Worm (Caenorhabditis elegans) whole organism, young adult: ENCODE results near the gene M03C11.3.
"Not testable (repeated sequence)": the region's sequence is repeated elsewhere in the genome, so short reads cannot be mapped to it uniquely, and the experiment has no call there.

Experiments used
- C06A6.2 ChIP-seq: fragments of 200-800 bp; sonication (Bioruptor generic); conservative IDR thresholded peaks from 2 replicates; pipeline ENCODE4 v1.3.6; 2022; ENCODE audit warnings: missing genetic modification characterization, missing compliant biosample characterization
- D2030.7 ChIP-seq: fragments of 200-800 bp; sonication (Bioruptor generic); IDR thresholded peaks from 2 replicates; pipeline ENCODE4 v1.3.6; 2022; ENCODE audit warnings: missing genetic modification reagents, missing genetic modification characterization, missing compliant biosample characterization
- F22D6.2 ChIP-seq: sonication (generic microtip); optimal IDR thresholded peaks from 2 replicates; lab custom pipeline; 2016; ENCODE audit warnings: mild to moderate bottlenecking, missing genetic modification characterization, missing compliant biosample characterization
- F33H1.4 ChIP-seq: fragments of 200-800 bp; sonication (Bioruptor generic); IDR thresholded peaks from 2 replicates; pipeline ENCODE4 v1.3.6; 2022; ENCODE audit warnings: missing genetic modification reagents, missing genetic modification characterization, missing compliant biosample characterization
- F37B4.10 ChIP-seq: fragments of 200-800 bp; sonication (Bioruptor generic); IDR thresholded peaks from 2 replicates; pipeline ENCODE4 v1.3.6; 2022; ENCODE audit warnings: missing genetic modification characterization, missing compliant biosample characterization
- K12H6.12 ChIP-seq: fragments of 200-800 bp; sonication (Bioruptor generic); optimal IDR thresholded peaks from 2 replicates; lab custom pipeline; 2018; ENCODE audit warnings: mild to moderate bottlenecking, missing genetic modification characterization, missing compliant biosample characterization
- T26A5.8 ChIP-seq: sonication (generic microtip); optimal IDR thresholded peaks from 2 replicates; lab custom pipeline; 2016; ENCODE audit warnings: missing genetic modification characterization, missing compliant biosample characterization
- Y53G8AR.9 ChIP-seq: fragments of 200-800 bp; sonication (Bioruptor generic); conservative IDR thresholded peaks from 2 replicates; pipeline ENCODE4 v1.3.6; 2022; ENCODE audit warnings: missing genetic modification reagents, missing genetic modification characterization, missing compliant biosample characterization
- akir-1 ChIP-seq: fragments of 200-800 bp; sonication (Bioruptor generic); optimal IDR thresholded peaks from 2 replicates; lab custom pipeline; 2018; ENCODE audit warnings: mild to moderate bottlenecking, missing genetic modification characterization, moderate library complexity, missing compliant biosample characterization
- aptf-3 ChIP-seq: fragments of 200-800 bp; sonication (Bioruptor generic); IDR thresholded peaks from 2 replicates; pipeline ENCODE4 v1.3.6; 2022; ENCODE audit warnings: missing genetic modification characterization, missing compliant biosample characterization
- attf-5 ChIP-seq: fragments of 200-800 bp; sonication (Bioruptor generic); optimal IDR thresholded peaks from 2 replicates; lab custom pipeline; 2018; ENCODE audit warnings: mild to moderate bottlenecking, missing genetic modification characterization, missing compliant biosample characterization
- bed-2 ChIP-seq: fragments of 200-800 bp; sonication (Bioruptor generic); IDR thresholded peaks from 2 replicates; pipeline ENCODE4 v1.3.6; 2022; ENCODE audit warnings: missing genetic modification reagents, missing genetic modification characterization, missing compliant biosample characterization
- ceh-27 ChIP-seq: fragments of 200-800 bp; sonication (Bioruptor generic); optimal IDR thresholded peaks from 2 replicates; lab custom pipeline; 2018; ENCODE audit warnings: mild to moderate bottlenecking, missing genetic modification characterization, moderate library complexity, missing compliant biosample characterization
- ceh-58 ChIP-seq: fragments of 200-800 bp; sonication (Bioruptor generic); IDR thresholded peaks from 2 replicates; pipeline ENCODE4 v1.3.6; 2022; ENCODE audit warnings: missing genetic modification characterization, missing compliant biosample characterization
- chd-7 ChIP-seq: sonication (generic microtip); optimal IDR thresholded peaks from 2 replicates; lab custom pipeline; 2016; ENCODE audit warnings: mild to moderate bottlenecking, missing genetic modification characterization, moderate library complexity, missing compliant biosample characterization
- dox-1 ChIP-seq: fragments of 200-800 bp; sonication (Bioruptor generic); IDR thresholded peaks from 2 replicates; pipeline ENCODE4 v1.3.6; 2022; ENCODE audit warnings: missing genetic modification reagents, missing genetic modification characterization, missing compliant biosample characterization
- efl-1 ChIP-seq: fragments of 150-350 bp; optimal IDR thresholded peaks from 2 replicates; lab custom pipeline; 2014; ENCODE audit warnings: missing biosample characterization, missing genetic modification reagents, missing genetic modification characterization
- egl-44 ChIP-seq: fragments of 200-800 bp; sonication (Bioruptor generic); IDR thresholded peaks from 2 replicates; pipeline ENCODE4 v1.3.6; 2022; ENCODE audit warnings: missing genetic modification reagents, missing genetic modification characterization, missing compliant biosample characterization
- hrde-1 ChIP-seq: sonication (generic microtip); optimal IDR thresholded peaks from 2 replicates; lab custom pipeline; 2016; ENCODE audit warnings: missing genetic modification characterization, mild to moderate bottlenecking, missing compliant biosample characterization, moderate library complexity, missing genotype, missing genetic modification reagents, borderline replicate concordance
- lin-54 ChIP-seq: fragments of 200-800 bp; sonication (Bioruptor generic); optimal IDR thresholded peaks from 2 replicates; lab custom pipeline; 2018; ENCODE audit warnings: mild to moderate bottlenecking, missing genetic modification characterization, missing compliant biosample characterization
- lir-1 ChIP-seq: fragments of 200-800 bp; sonication (Bioruptor generic); conservative IDR thresholded peaks from 2 replicates; pipeline ENCODE4 v1.3.6; 2022; ENCODE audit warnings: missing genetic modification reagents, missing genetic modification characterization, missing compliant biosample characterization
- lsl-1 ChIP-seq: fragments of 200-800 bp; sonication (Bioruptor generic); optimal IDR thresholded peaks from 2 replicates; lab custom pipeline; 2018; ENCODE audit warnings: mild to moderate bottlenecking, missing genetic modification characterization, moderate library complexity, missing compliant biosample characterization
- madf-10 ChIP-seq: sonication (generic microtip); optimal IDR thresholded peaks from 2 replicates; lab custom pipeline; 2016; ENCODE audit warnings: mild to moderate bottlenecking, missing genetic modification characterization, missing compliant biosample characterization
- madf-6 ChIP-seq: fragments of 200-800 bp; sonication (Bioruptor generic); IDR thresholded peaks from 2 replicates; pipeline ENCODE4 v1.3.6; 2022; ENCODE audit warnings: missing genetic modification reagents, missing genetic modification characterization, missing compliant biosample characterization
- madf-8 ChIP-seq: fragments of 200-800 bp; sonication (Bioruptor generic); conservative IDR thresholded peaks from 2 replicates; pipeline ENCODE4 v1.3.6; 2022; ENCODE audit warnings: missing genetic modification reagents, missing genetic modification characterization, missing compliant biosample characterization
- nhr-27 ChIP-seq: fragments of 200-800 bp; sonication (Bioruptor generic); optimal IDR thresholded peaks from 2 replicates; lab custom pipeline; 2018; ENCODE audit warnings: mild to moderate bottlenecking, missing genetic modification characterization, moderate library complexity, missing compliant biosample characterization
- pbrm-1 ChIP-seq: fragments of 200-800 bp; sonication (Bioruptor generic); IDR thresholded peaks from 2 replicates; pipeline ENCODE4 v1.3.6; 2022; ENCODE audit warnings: missing genetic modification reagents, missing genetic modification characterization, missing compliant biosample characterization
- rcor-1 ChIP-seq: fragments of 200-800 bp; sonication (Bioruptor generic); IDR thresholded peaks from 2 replicates; pipeline ENCODE4 v1.3.6; 2022; ENCODE audit warnings: missing genetic modification reagents, missing genetic modification characterization, missing compliant biosample characterization
- rpc-1 ChIP-seq, 2 experiments: fragments of 150-350 bp in 1 of 2; sonication (generic microtip) in 1 of 2; optimal IDR thresholded peaks; 2 replicates each; lab custom pipeline; 2014 to 2018; ENCODE audit warnings: missing biosample characterization in 1 of 2, missing genetic modification characterization in 1 of 2, missing genetic modification reagents in 1 of 2, missing genotype in 1 of 2
- snpc-4 ChIP-seq, 5 experiments: fragments of 150-350 bp in 1 of 5; sonication (generic microtip) in 4 of 5; optimal IDR thresholded peaks; 2 replicates each; lab custom pipeline; 2014 to 2018; ENCODE audit warnings: missing genetic modification characterization in 5 of 5, missing biosample characterization in 3 of 5, antibody characterized with exemption in 2 of 5, mild to moderate bottlenecking in 2 of 5, missing compliant biosample characterization in 2 of 5, missing genotype in 2 of 5, moderate library complexity in 2 of 5, missing genetic modification reagents in 1 of 5
- sptf-2 ChIP-seq: fragments of 200-800 bp; sonication (Bioruptor generic); optimal IDR thresholded peaks from 2 replicates; lab custom pipeline; 2018; ENCODE audit warnings: mild to moderate bottlenecking, missing genetic modification characterization, missing compliant biosample characterization
- tbp1 ChIP-seq: fragments of 200-800 bp; sonication (Bioruptor generic); optimal IDR thresholded peaks from 2 replicates; lab custom pipeline; 2018; ENCODE audit warnings: mild to moderate bottlenecking, missing genetic modification characterization, missing compliant biosample characterization
- xnd-1 ChIP-seq: sonication (generic microtip); optimal IDR thresholded peaks from 2 replicates; lab custom pipeline; 2016; ENCODE audit warnings: missing genotype, missing genetic modification reagents, missing genetic modification characterization, missing compliant biosample characterization
- zfh-2 ChIP-seq: fragments of 200-800 bp; sonication (Bioruptor generic); conservative IDR thresholded peaks from 2 replicates; pipeline ENCODE4 v1.3.6; 2022; ENCODE audit warnings: missing genetic modification reagents, missing genetic modification characterization, missing compliant biosample characterization
- zim-3 ChIP-seq: sonication (generic microtip); optimal IDR thresholded peaks from 2 replicates; lab custom pipeline; 2017; ENCODE audit warnings: mild to moderate bottlenecking, missing genetic modification characterization, moderate library complexity, missing compliant biosample characterization
- ztf-25 ChIP-seq: fragments of 200-800 bp; sonication (Bioruptor generic); IDR thresholded peaks from 2 replicates; pipeline ENCODE4 v1.3.6; 2022; ENCODE audit warnings: missing genetic modification reagents, missing genetic modification characterization, missing compliant biosample characterization
- ztf-6 ChIP-seq: fragments of 200-800 bp; sonication (Bioruptor generic); IDR thresholded peaks from 2 replicates; pipeline ENCODE4 v1.3.6; 2022; ENCODE audit warnings: missing genetic modification reagents, missing genetic modification characterization, missing compliant biosample characterization

M03C11.3 gene

ce11 chrIII:10435938-10436842 is 31.3 kb downstream of the M03C11.3 start, which contains the start of the genes smrd-1 and enu-3.1 (continued):
- TF ChIP-seq pbrm-1 (GFP tag; lab: Robert Waterston, UW) (peak; percentile 75; the same call in 1 of the 2 replicates), madf-10 (tag; lab: Kevin White, UChicago) (peak; percentile 41), snpc-4 (tag; optimal IDR thresholded peaks at IDR 0.05; lab: Kevin White, UChicago) (peak in 2 of 4 experiments; percentile 33 to 42), Y53G8AR.9 (GFP tag; lab: Robert Waterston, UW) (peak; percentile 51; the same call in 1 of the 2 replicates), tbp1 (GFP tag; lab: Kevin White, UChicago) (peak; percentile 28), zfh-2 (peak; percentile 48; the same call in 1 of the 2 replicates)
- not testable (repeated sequence) for TF ChIP-seq snpc-4 (GFP tag; optimal IDR thresholded peaks at IDR 0.05; lab: Kevin White, UChicago)

- not testable (repeated sequence) for TF ChIP-seq chd-7 (tag; lab: Kevin White, UChicago); C06A6.2 (GFP tag; lab: Robert Waterston, UW); madf-6
Observed at ce11 chrIII:10438780-10439179, 33.9 kb downstream of the M03C11.3 start, which contains the start of gene H04D03.6. H04D03.6 (minus strand) TSS chrIII:10438880.

ce11 chrIII:10442355-10443140 is 37.7 kb downstream of the M03C11.3 start, which contains the start of the genes H04D03.2 and ecps-2:
H04D03.2 (minus strand) TSS chrIII:10442405.
ecps-2 (plus strand) TSS chrIII:10443090.
- TF ChIP-seq lin-54 (GFP tag; lab: Kevin White, UChicago), result peak; percentile 56
- TF ChIP-seq ceh-58 (GFP tag; lab: Robert Waterston, UW), result no peak
- TF ChIP-seq xnd-1 (tag; lab: Kevin White, UChicago), result peak; percentile 72
- TF ChIP-seq bed-2 (GFP tag; lab: Robert Waterston, UW), result no peak
- TF ChIP-seq F33H1.4 (GFP tag; lab: Robert Waterston, UW), result peak; percentile 82
- peak; percentile 82 for TF ChIP-seq lsl-1
- no peak for TF ChIP-seq aptf-3
- peak; percentile 25 for TF ChIP-seq efl-1 (GFP tag; lab: Kevin White, UChicago)
- no peak for TF ChIP-seq sptf-2
- TF ChIP-seq D2030.7 (GFP tag; lab: Robert Waterston, UW), result 0 out of 2 replicates have a peak, but pooled peaks have one; percentile 10
- TF ChIP-seq madf-6, result peak; percentile 85
- TF ChIP-seq snpc-4 (GFP tag; optimal IDR thresholded peaks at IDR 0.05; lab: Kevin White, UChicago), result no peak
- no peak for TF ChIP-seq snpc-4 (tag; optimal IDR thresholded peaks at IDR 0.05; lab: Kevin White, UChicago)
- TF ChIP-seq, all 124 proteins: peak for 7

ce11 chrIII:10446730-10447129 is 41.9 kb downstream of the M03C11.3 start, which contains the start of gene H04D03.7:
H04D03.7 (minus strand) TSS chrIII:10446830.
- TF ChIP-seq dox-1, result no peak
- TF ChIP-seq rpc-1 (optimal IDR thresholded peaks at IDR 0.05; lab: Kevin White, UChicago), result no peak
- TF ChIP-seq rpc-1 (tag; optimal IDR thresholded peaks at IDR 0.05; lab: Kevin White, UChicago), result no peak
- no peak for TF ChIP-seq ztf-25 (GFP tag; lab: Robert Waterston, UW)
- TF ChIP-seq hrde-1 (tag; lab: Kevin White, UChicago), result no peak
- TF ChIP-seq F22D6.2 (tag; lab: Kevin White, UChicago), result no peak
- no peak for TF ChIP-seq akir-1 (GFP tag; lab: Kevin White, UChicago)
- no peak for TF ChIP-seq rcor-1
- TF ChIP-seq zim-3, result no peak
- TF ChIP-seq madf-8 (GFP tag; lab: Robert Waterston, UW), result no peak
- no peak for TF ChIP-seq lir-1 (GFP tag; lab: Robert Waterston, UW)
- no peak for TF ChIP-seq K12H6.12 (tag; lab: Kevin White, UChicago)
- no peak for TF ChIP-seq nhr-27 (tag; lab: Kevin White, UChicago)
- no peak for TF ChIP-seq C06A6.2 (GFP tag; lab: Robert Waterston, UW)
- TF ChIP-seq egl-44 (GFP tag; lab: Robert Waterston, UW), result no peak
- no peak for TF ChIP-seq ceh-27 (GFP tag; lab: Kevin White, UChicago)
- TF ChIP-seq ztf-6, result no peak
- TF ChIP-seq attf-5, result no peak
- no peak for TF ChIP-seq F37B4.10
- TF ChIP-seq T26A5.8 (tag; lab: Kevin White, UChicago), result no peak
- TF ChIP-seq ceh-58 (GFP tag; lab: Robert Waterston, UW), result no peak
